Fruit fly (Drosophila melanogaster): ENCODE results near the gene Serinc.

The Serinc gene

DNA sequence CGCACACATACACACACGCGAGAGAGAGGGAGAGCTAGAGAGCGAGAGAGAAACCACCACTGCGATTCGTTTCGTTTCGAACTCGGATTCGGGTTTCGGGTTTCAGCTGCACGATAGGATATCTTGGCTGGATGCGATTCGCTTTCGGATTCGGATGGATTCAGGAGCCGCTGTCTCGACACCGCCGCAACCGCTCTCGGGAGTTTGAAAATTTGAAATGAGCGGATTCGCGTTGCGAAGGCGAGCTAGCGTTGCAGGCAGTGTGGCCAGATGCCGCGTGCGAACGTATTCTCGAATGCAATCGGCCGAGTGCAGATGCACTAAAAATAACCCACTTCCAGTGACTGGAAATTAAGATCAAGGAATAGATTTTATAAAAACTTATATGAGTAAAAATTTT lies 956 bp upstream of the Serinc start, which contains the start of gene fax (continued):
- TF ChIP-seq CG17385 (GFP tag; optimal IDR thresholded peaks at IDR 0.05) (peak; percentile 51), zen2 (GFP tag; IDR thresholded peaks at IDR 0.05; ENCODE audit: partially characterized antibody) (no peak), D19A (tag; optimal IDR thresholded peaks at IDR 0.05) (no peak), twi (tag; optimal IDR thresholded peaks at IDR 0.05) (peak; percentile 3), CG10147 (GFP tag; optimal IDR thresholded peaks at IDR 0.05) (no peak), HmgD (GFP tag; optimal IDR thresholded peaks at IDR 0.05) (no peak), Dip2 (GFP tag; IDR thresholded peaks at IDR 0.05) (no peak), dimm (GFP tag; IDR thresholded peaks at IDR 0.05) (no peak), eyg (GFP tag; optimal IDR thresholded peaks at IDR 0.05) (no peak), lbe (GFP tag; optimal IDR thresholded peaks at IDR 0.05) (peak; percentile 40), lab (GFP tag; optimal IDR thresholded peaks at IDR 0.05) (peak; percentile 51), Lim3 (GFP tag; IDR thresholded peaks at IDR 0.05) (no peak), croc (GFP tag; conservative IDR thresholded peaks at IDR 0.05) (no peak), CG8290 (GFP tag; optimal IDR thresholded peaks at IDR 0.05) (peak; percentile 52), CG8290 (tag; optimal IDR thresholded peaks at IDR 0.05) (peak; percentile 71 to 78), CG17912 (GFP tag; optimal IDR thresholded peaks at IDR 0.05) (peak; percentile 4), CG8944 (GFP tag; optimal IDR thresholded peaks at IDR 0.05) (no peak), Awh (GFP tag; IDR thresholded peaks at IDR 0.05) (no peak), ash1 (GFP tag; optimal IDR thresholded peaks at IDR 0.05) (no peak), sens (GFP tag) (peak; percentile 91), nmo (GFP tag; optimal IDR thresholded peaks at IDR 0.05) (peak; percentile 33), CG13123 (GFP tag; optimal IDR thresholded peaks at IDR 0.05) (no peak), CG4328 (GFP tag; optimal IDR thresholded peaks at IDR 0.05) (no peak), CG9797 (GFP tag; optimal IDR thresholded peaks at IDR 0.05) (peak; percentile 96), nerfin-1 (tag; optimal IDR thresholded peaks at IDR 0.05) (peak; percentile 45), E2f2 (GFP tag; IDR thresholded peaks at IDR 0.05) (peak; percentile 79), chinmo (GFP tag; IDR thresholded peaks at IDR 0.05; ENCODE audit: partially characterized antibody) (peak; percentile 96), Rfx (GFP tag; IDR thresholded peaks at IDR 0.05) (peak; percentile 22; the same call in 1 of the 2 replicates), zen (tag; optimal IDR thresholded peaks at IDR 0.05) (peak; percentile 36), Opbp (GFP tag; IDR thresholded peaks at IDR 0.05; ENCODE audit: partially characterized antibody) (peak; percentile 71), Stat92E (GFP tag; optimal IDR thresholded peaks at IDR 0.05) (peak in 1 of 3 experiments; percentile 85), CG1832 (GFP tag; optimal IDR thresholded peaks at IDR 0.05) (peak; percentile 72), Side (GFP tag; optimal IDR thresholded peaks at IDR 0.05) (peak; percentile 11), CG7839 (tag; optimal IDR thresholded peaks at IDR 0.05) (no peak), CG1603 (tag; optimal IDR thresholded peaks at IDR 0.05) (peak; percentile 66), bab2 (GFP tag; optimal IDR thresholded peaks at IDR 0.05) (no peak), CG5953 (GFP tag; IDR thresholded peaks at IDR 0.05) (no peak), B-H2 (GFP tag; optimal IDR thresholded peaks at IDR 0.05) (no peak), CG6683 (GFP tag; optimal IDR thresholded peaks at IDR 0.05) (no peak), oc (tag; optimal IDR thresholded peaks at IDR 0.05) (no peak), CG3065 (GFP tag; optimal IDR thresholded peaks at IDR 0.05) (no peak), grau (tag; optimal IDR thresholded peaks at IDR 0.05) (peak; percentile 29), MESR4 (GFP tag; optimal IDR thresholded peaks at IDR 0.05) (peak; percentile 74), Poxn (GFP tag; IDR thresholded peaks at IDR 0.05) (no peak), ham (GFP tag; IDR thresholded peaks at IDR 0.05) (no peak), prd (optimal IDR thresholded peaks at IDR 0.05) (no peak), prd (GFP tag; IDR thresholded peaks at IDR 0.05) (no peak; the same call in 2 of the 3 replicates), CG13424 (tag; optimal IDR thresholded peaks at IDR 0.05) (no peak), CG17361 (GFP tag; IDR thresholded peaks at IDR 0.05) (no peak), gro (GFP tag; optimal IDR thresholded peaks at IDR 0.05) (peak; percentile 44), Bteb2 (GFP tag; optimal IDR thresholded peaks at IDR 0.05) (no peak)

Data from whole organism, embryonic.